Worm (Caenorhabditis elegans) whole organism, late embryonic: ENCODE data around the gene F52F10.2.

Experiments used
- ahr-1 ChIP-seq: sonication (generic microtip); optimal IDR thresholded peaks from 2 replicates; lab custom pipeline; 2016; ENCODE audit warnings: missing genetic modification characterization, missing compliant biosample characterization
- ama-1 ChIP-seq: fragments of 150-350 bp; optimal IDR thresholded peaks from 2 replicates; lab custom pipeline; 2014
- ceh-2 ChIP-seq: sonication (generic microtip); optimal IDR thresholded peaks from 2 replicates; lab custom pipeline; 2016; ENCODE audit warnings: missing genotype, missing genetic modification characterization, missing compliant biosample characterization
- ceh-24 ChIP-seq: sonication (generic microtip); optimal IDR thresholded peaks from 2 replicates; lab custom pipeline; 2016; ENCODE audit warnings: mild to moderate bottlenecking, missing genetic modification characterization, missing compliant biosample characterization
- ceh-6 ChIP-seq: fragments of 200-800 bp; sonication (Bioruptor generic); optimal IDR thresholded peaks from 2 replicates; lab custom pipeline; 2018; ENCODE audit warnings: mild to moderate bottlenecking, missing genetic modification characterization, missing compliant biosample characterization
- elt-2 ChIP-seq: sonication (generic microtip); optimal IDR thresholded peaks from 2 replicates; lab custom pipeline; 2016; ENCODE audit warnings: missing genetic modification reagents, missing genetic modification characterization, missing compliant biosample characterization
- pag-3 ChIP-seq: sonication (generic microtip); optimal IDR thresholded peaks from 2 replicates; lab custom pipeline; 2016; ENCODE audit warnings: missing compliant biosample characterization, missing genetic modification characterization, borderline replicate concordance
- pax-1 ChIP-seq: fragments of 150-350 bp; optimal IDR thresholded peaks from 2 replicates; lab custom pipeline; 2014; ENCODE audit warnings: missing biosample characterization, missing genetic modification characterization
- pha-4 ChIP-seq: fragments of 150-350 bp; optimal IDR thresholded peaks from 2 replicates; lab custom pipeline; 2018; ENCODE audit warnings: missing biosample characterization, missing genetic modification reagents, missing genetic modification characterization
- ttx-3 ChIP-seq: sonication (generic microtip); optimal IDR thresholded peaks from 2 replicates; lab custom pipeline; 2016; ENCODE audit warnings: missing genetic modification reagents, missing genetic modification characterization, missing compliant biosample characterization

DNA sequence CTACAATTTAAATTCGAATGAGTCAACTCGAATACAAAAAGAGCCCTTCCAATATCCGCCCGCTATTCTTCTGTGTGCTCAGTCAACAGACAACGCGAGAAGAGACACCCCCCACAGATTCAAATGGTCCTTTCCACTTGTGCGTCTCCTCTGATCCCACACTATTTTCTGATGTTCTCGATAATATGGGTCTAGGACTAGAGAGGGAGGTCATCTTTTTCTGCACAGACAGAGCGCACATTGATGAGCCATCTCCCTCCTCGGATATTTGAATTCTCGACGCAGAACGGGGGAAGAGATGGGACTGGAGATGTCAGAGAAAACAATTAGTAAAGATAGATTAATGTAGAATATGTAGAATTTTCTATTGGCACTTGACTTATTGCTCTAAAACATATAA lies 22.7 kb downstream of the F52F10.2 start:
- TF ChIP-seq ama-1 (lab: Kevin White, UChicago) (no peak), elt-2 (tag; lab: Kevin White, UChicago) (no peak), ttx-3 (no peak), ahr-1 (no peak), ceh-6 (GFP tag; lab: Kevin White, UChicago) (no peak), pax-1 (tag; lab: Kevin White, UChicago) (no peak), ceh-2 (tag; lab: Kevin White, UChicago) (no peak), ceh-24 (tag; lab: Kevin White, UChicago) (no peak), pag-3 (tag; lab: Kevin White, UChicago) (no peak), pha-4 (tag; lab: Kevin White, UChicago) (no peak)
